Worm (Caenorhabditis elegans) whole organism, young adult: Measurements from ENCODE around the gene his-64.

Experiments
- B0019.2 ChIP-seq: fragments of 200-800 bp; sonication (Bioruptor generic); conservative IDR thresholded peaks from 2 replicates; pipeline ENCODE4 v1.3.6; 2022; ENCODE audit warnings: missing genetic modification reagents, missing genetic modification characterization, missing compliant biosample characterization
- B0336.3 ChIP-seq: fragments of 200-800 bp; sonication (Bioruptor generic); IDR thresholded peaks from 2 replicates; pipeline ENCODE4 v1.3.6; 2022; ENCODE audit warnings: missing genetic modification characterization, missing compliant biosample characterization
- C06A6.2 ChIP-seq: fragments of 200-800 bp; sonication (Bioruptor generic); conservative IDR thresholded peaks from 2 replicates; pipeline ENCODE4 v1.3.6; 2022; ENCODE audit warnings: missing genetic modification characterization, missing compliant biosample characterization
- D2030.7 ChIP-seq: fragments of 200-800 bp; sonication (Bioruptor generic); IDR thresholded peaks from 2 replicates; pipeline ENCODE4 v1.3.6; 2022; ENCODE audit warnings: missing genetic modification reagents, missing genetic modification characterization, missing compliant biosample characterization
- F52B5.7 ChIP-seq: sonication (generic microtip); optimal IDR thresholded peaks from 2 replicates; lab custom pipeline; 2016; ENCODE audit warnings: mild to moderate bottlenecking, missing genetic modification characterization, missing compliant biosample characterization
- F57C9.4 ChIP-seq: sonication (generic microtip); optimal IDR thresholded peaks from 2 replicates; lab custom pipeline; 2017; ENCODE audit warnings: mild to moderate bottlenecking, missing genetic modification characterization, missing compliant biosample characterization
- K12H6.12 ChIP-seq: fragments of 200-800 bp; sonication (Bioruptor generic); optimal IDR thresholded peaks from 2 replicates; lab custom pipeline; 2018; ENCODE audit warnings: mild to moderate bottlenecking, missing genetic modification characterization, missing compliant biosample characterization
- ZK185.1 ChIP-seq: sonication (generic microtip); optimal IDR thresholded peaks from 2 replicates; lab custom pipeline; 2016; ENCODE audit warnings: mild to moderate bottlenecking, missing genetic modification characterization, missing compliant biosample characterization; ENCODE audit not compliant: poor library complexity, severe bottlenecking
- bed-1 ChIP-seq: fragments of 200-800 bp; sonication (Bioruptor generic); IDR thresholded peaks from 2 replicates; pipeline ENCODE4 v1.3.6; 2022; ENCODE audit warnings: missing genetic modification reagents, missing genetic modification characterization, missing compliant biosample characterization
- bed-2 ChIP-seq: fragments of 200-800 bp; sonication (Bioruptor generic); IDR thresholded peaks from 2 replicates; pipeline ENCODE4 v1.3.6; 2022; ENCODE audit warnings: missing genetic modification reagents, missing genetic modification characterization, missing compliant biosample characterization
- ceh-91 ChIP-seq: fragments of 200-800 bp; sonication (Bioruptor generic); IDR thresholded peaks from 2 replicates; pipeline ENCODE4 v1.3.6; 2022; ENCODE audit warnings: missing genetic modification reagents, missing genetic modification characterization, missing compliant biosample characterization
- nfya-2 ChIP-seq: fragments of 200-800 bp; sonication (Bioruptor generic); IDR thresholded peaks from 2 replicates; pipeline ENCODE4 v1.3.6; 2022; ENCODE audit warnings: missing genetic modification reagents, missing genetic modification characterization, missing compliant biosample characterization
- rpc-1 ChIP-seq, 2 experiments: fragments of 150-350 bp in 1 of 2; sonication (generic microtip) in 1 of 2; optimal IDR thresholded peaks; 2 replicates each; lab custom pipeline; 2014 to 2018; ENCODE audit warnings: missing biosample characterization in 1 of 2, missing genetic modification characterization in 1 of 2, missing genetic modification reagents in 1 of 2, missing genotype in 1 of 2
- snpc-1.1 ChIP-seq: sonication (generic microtip); optimal IDR thresholded peaks from 2 replicates; lab custom pipeline; 2017; ENCODE audit warnings: missing genetic modification characterization, mild to moderate bottlenecking, missing compliant biosample characterization, antibody characterized with exemption, moderate library complexity, missing genotype, missing genetic modification reagents; ENCODE audit not compliant: insufficient read depth
- snpc-3.4 ChIP-seq: sonication (generic microtip); optimal IDR thresholded peaks from 2 replicates; lab custom pipeline; 2017; ENCODE audit warnings: missing genetic modification characterization, mild to moderate bottlenecking, missing compliant biosample characterization, antibody characterized with exemption, moderate library complexity, missing genotype, missing genetic modification reagents
- unc-130 ChIP-seq: sonication (generic microtip); optimal IDR thresholded peaks from 2 replicates; lab custom pipeline; 2016; ENCODE audit warnings: missing genetic modification reagents, missing genetic modification characterization, missing compliant biosample characterization
- ztf-3 ChIP-seq: fragments of 200-800 bp; sonication (Bioruptor generic); optimal IDR thresholded peaks from 2 replicates; lab custom pipeline; 2018; ENCODE audit warnings: mild to moderate bottlenecking, missing genetic modification characterization, missing compliant biosample characterization

The his-64 gene

ce11 chrIV:11452928-11453327 is 46.0 kb downstream of the his-64 start:
- TF ChIP-seq snpc-3.4 (no peak), K12H6.12 (no peak), B0336.3 (GFP tag; lab: Robert Waterston, UW) (no peak), bed-1 (GFP tag; lab: Robert Waterston, UW) (no peak), nfya-2 (no peak), ZK185.1 (tag; lab: Kevin White, UChicago) (no peak), rpc-1 (optimal IDR thresholded peaks at IDR 0.05; lab: Kevin White, UChicago) (no peak), rpc-1 (tag; optimal IDR thresholded peaks at IDR 0.05; lab: Kevin White, UChicago) (no peak), B0019.2 (GFP tag; lab: Robert Waterston, UW) (no peak), bed-2 (GFP tag; lab: Robert Waterston, UW) (no peak), F57C9.4 (tag; lab: Kevin White, UChicago) (no peak), ceh-91 (GFP tag; lab: Robert Waterston, UW) (no peak)

ce11 chrIV:11455824-11456223 is 48.9 kb downstream of the his-64 start:
- TF ChIP-seq D2030.7 (GFP tag; lab: Robert Waterston, UW) (no peak), ztf-3 (no peak), snpc-1.1 (tag; lab: Kevin White, UChicago) (no peak), ZK185.1 (tag; lab: Kevin White, UChicago) (no peak), F52B5.7 (tag; lab: Kevin White, UChicago) (no peak), ceh-91 (GFP tag; lab: Robert Waterston, UW) (no peak), unc-130 (no peak), F57C9.4 (tag; lab: Kevin White, UChicago) (no peak), C06A6.2 (GFP tag; lab: Robert Waterston, UW) (no peak)
- TF ChIP-seq, all 124 proteins: peak for 0
